Worm (Caenorhabditis elegans) whole organism, L4 larva: ENCODE results near the gene nhr-10.
A peak's percentile ranks its signal among the peaks of the same experiment; 100 is the strongest.

Source experiments
- F26F4.8 ChIP-seq: fragments of 200-800 bp; sonication (Bioruptor generic); conservative IDR thresholded peaks from 2 replicates; pipeline ENCODE4 v1.3.6; 2022; ENCODE audit warnings: missing genetic modification characterization, missing compliant biosample characterization
- F49E8.2 ChIP-seq: sonication (generic microtip); optimal IDR thresholded peaks from 2 replicates; lab custom pipeline; 2016; ENCODE audit warnings: missing compliant biosample characterization, mild to moderate bottlenecking, missing genetic modification characterization, borderline replicate concordance
- T20F7.1 ChIP-seq: fragments of 200-800 bp; sonication (Bioruptor generic); optimal IDR thresholded peaks from 2 replicates; lab custom pipeline; 2018; ENCODE audit warnings: mild to moderate bottlenecking, missing genetic modification characterization, missing compliant biosample characterization
- Y48G9A.11 ChIP-seq: fragments of 200-800 bp; sonication (Bioruptor generic); IDR thresholded peaks from 2 replicates; pipeline ENCODE4 v1.3.6; 2022; ENCODE audit warnings: missing genetic modification reagents, missing genetic modification characterization, missing compliant biosample characterization
- aha-1 ChIP-seq: fragments of 150-350 bp; peaks from one replicate; lab custom pipeline; 2014; ENCODE audit warnings: missing biosample characterization, missing genetic modification characterization
- daf-19 ChIP-seq: fragments of 200-800 bp; sonication (Bioruptor generic); conservative IDR thresholded peaks from 2 replicates; pipeline ENCODE4 v1.3.6; 2022; ENCODE audit warnings: missing genetic modification characterization, missing compliant biosample characterization
- dmd-9 ChIP-seq: fragments of 200-800 bp; sonication (Bioruptor generic); IDR thresholded peaks from 2 replicates; pipeline ENCODE4 v1.3.6; 2022; ENCODE audit warnings: missing genetic modification reagents, missing genetic modification characterization, missing compliant biosample characterization
- dpl-1 ChIP-seq: fragments of 150-350 bp; optimal IDR thresholded peaks from 2 replicates; lab custom pipeline; 2014; ENCODE audit warnings: missing biosample characterization, missing genetic modification reagents, missing genetic modification characterization
- fkh-10 ChIP-seq: fragments of 150-350 bp; optimal IDR thresholded peaks from 2 replicates; lab custom pipeline; 2014; ENCODE audit warnings: missing biosample characterization, missing genetic modification reagents, missing genetic modification characterization
- hif-1 ChIP-seq, 2 experiments: sonication (generic microtip); optimal IDR thresholded peaks; 2 replicates each; lab custom pipeline; 2016 to 2017; ENCODE audit warnings: missing compliant biosample characterization in 2 of 2, missing genetic modification characterization in 2 of 2, missing genetic modification reagents in 2 of 2, missing genotype in 2 of 2, mild to moderate bottlenecking in 1 of 2
- lim-7 ChIP-seq: fragments of 200-800 bp; sonication (Bioruptor generic); IDR thresholded peaks from 2 replicates; pipeline ENCODE4 v1.3.6; 2022; ENCODE audit warnings: missing genetic modification characterization, missing compliant biosample characterization
- lin-38 ChIP-seq: fragments of 200-800 bp; sonication (Bioruptor generic); IDR thresholded peaks from 2 replicates; pipeline ENCODE4 v1.3.6; 2022; ENCODE audit warnings: missing genetic modification reagents, missing genetic modification characterization, missing compliant biosample characterization
- lin-39 ChIP-seq: fragments of 150-350 bp; optimal IDR thresholded peaks from 2 replicates; lab custom pipeline; 2014; ENCODE audit warnings: missing biosample characterization, missing genetic modification reagents, missing genetic modification characterization
- lsy-2 ChIP-seq, 2 experiments: fragments of 150-350 bp in 1 of 2; sonication (generic microtip) in 1 of 2; optimal IDR thresholded peaks; 2 replicates each; lab custom pipeline; 2014 to 2017; ENCODE audit warnings: missing biosample characterization in 2 of 2, missing genetic modification characterization in 2 of 2
- madf-9 ChIP-seq: fragments of 200-800 bp; sonication (Bioruptor generic); conservative IDR thresholded peaks from 2 replicates; pipeline ENCODE4 v1.3.6; 2022; ENCODE audit warnings: missing genetic modification reagents, missing genetic modification characterization, missing compliant biosample characterization
- mdl-1 ChIP-seq, 2 experiments: fragments of 150-350 bp in 1 of 2; sonication (generic microtip) in 1 of 2; optimal IDR thresholded peaks; 2 replicates each; lab custom pipeline; 2014 to 2017; ENCODE audit warnings: missing biosample characterization in 2 of 2, missing genetic modification characterization in 2 of 2
- mep-1 ChIP-seq: fragments of 150-350 bp; sonication (generic microtip); optimal IDR thresholded peaks from 3 replicates; lab custom pipeline; 2014; ENCODE audit warnings: missing biosample characterization, missing genetic modification characterization
- mes-2 ChIP-seq: sonication (generic microtip); optimal IDR thresholded peaks from 2 replicates; lab custom pipeline; 2016; ENCODE audit warnings: missing genotype, mild to moderate bottlenecking, missing genetic modification characterization, missing compliant biosample characterization; ENCODE audit not compliant: poor library complexity, severe bottlenecking
- nhr-111 ChIP-seq: fragments of 200-800 bp; sonication (Bioruptor generic); optimal IDR thresholded peaks from 2 replicates; lab custom pipeline; 2018; ENCODE audit warnings: mild to moderate bottlenecking, missing genetic modification characterization, missing compliant biosample characterization
- nhr-25 ChIP-seq: sonication (generic microtip); optimal IDR thresholded peaks from 2 replicates; lab custom pipeline; 2017; ENCODE audit warnings: missing genetic modification characterization, mild to moderate bottlenecking, missing compliant biosample characterization, antibody characterized with exemption, moderate library complexity, borderline replicate concordance; ENCODE audit not compliant: insufficient read depth
- nhr-28 ChIP-seq: fragments of 150-350 bp; optimal IDR thresholded peaks from 2 replicates; lab custom pipeline; 2014; ENCODE audit warnings: missing biosample characterization, missing genetic modification characterization
- nhr-41 ChIP-seq: fragments of 200-800 bp; sonication (Bioruptor generic); IDR thresholded peaks from 2 replicates; pipeline ENCODE4 v1.3.6; 2022; ENCODE audit warnings: missing genetic modification reagents, missing genetic modification characterization, missing compliant biosample characterization
- nhr-48 ChIP-seq: sonication (generic microtip); optimal IDR thresholded peaks from 2 replicates; lab custom pipeline; 2016; ENCODE audit warnings: mild to moderate bottlenecking, missing genetic modification characterization, missing compliant biosample characterization
- sdz-12 ChIP-seq: fragments of 200-800 bp; sonication (Bioruptor generic); optimal IDR thresholded peaks from 2 replicates; lab custom pipeline; 2018; ENCODE audit warnings: mild to moderate bottlenecking, missing genetic modification characterization, missing compliant biosample characterization
- snpc-1.2 ChIP-seq: fragments of 200-800 bp; sonication (Bioruptor generic); IDR thresholded peaks from 2 replicates; pipeline ENCODE4 v1.3.6; 2022; ENCODE audit warnings: missing genetic modification reagents, missing genetic modification characterization, missing compliant biosample characterization
- spr-3 ChIP-seq: fragments of 200-800 bp; sonication (Bioruptor generic); optimal IDR thresholded peaks from 2 replicates; lab custom pipeline; 2018; ENCODE audit warnings: mild to moderate bottlenecking, missing genetic modification characterization, missing compliant biosample characterization
- unc-39 ChIP-seq: sonication (generic microtip); optimal IDR thresholded peaks from 2 replicates; lab custom pipeline; 2017; ENCODE audit warnings: missing biosample characterization, missing genetic modification characterization
- unc-62 ChIP-seq, 3 experiments: fragments of 150-350 bp in 1 of 3; sonication (generic microtip); optimal IDR thresholded peaks in 2 of 3; peaks in 1 of 3; 1 replicate in 1 of 3; 2 replicates in 2 of 3; lab custom pipeline; 2014 to 2017; ENCODE audit warnings: missing biosample characterization in 3 of 3, missing genetic modification characterization in 3 of 3, missing genetic modification reagents in 3 of 3, missing genotype in 1 of 3
- zag-1 ChIP-seq: fragments of 150-350 bp; optimal IDR thresholded peaks from 2 replicates; lab custom pipeline; 2014; ENCODE audit warnings: missing biosample characterization, missing genetic modification characterization
- zfp-3 ChIP-seq: fragments of 200-800 bp; sonication (Bioruptor generic); conservative IDR thresholded peaks from 2 replicates; pipeline ENCODE4 v1.3.6; 2022; ENCODE audit warnings: missing genetic modification reagents, missing genetic modification characterization, missing compliant biosample characterization
- zip-2 ChIP-seq: fragments of 150-350 bp; optimal IDR thresholded peaks from 2 replicates; lab custom pipeline; 2014; ENCODE audit warnings: missing biosample characterization, missing genetic modification characterization
- ztf-11 ChIP-seq: fragments of 150-350 bp; optimal IDR thresholded peaks from 2 replicates; lab custom pipeline; 2014; ENCODE audit warnings: missing biosample characterization, missing genetic modification characterization

nhr-10 gene

ce11 chrIII:7068520-7069113 is 46.6 kb downstream of the nhr-10 start, which contains the start of the genes ubc-18 and R01H2.8 (continued):
- TF ChIP-seq mes-2 (tag; lab: Kevin White, UChicago) (peak; percentile 62), nhr-48 (no peak)

ce11 chrIII:7067385-7067896 is 47.8 kb downstream of the nhr-10 start, which contains the start of gene ger-1:
Gene ger-1, minus strand, starts transcription at chrIII:7067477.
- TF ChIP-seq sdz-12 (GFP tag; lab: Kevin White, UChicago): no peak
- TF ChIP-seq mes-2 (tag; lab: Kevin White, UChicago): peak; percentile 56
- peak; percentile 39 for TF ChIP-seq aha-1 (tag; lab: Kevin White, UChicago)

- TF ChIP-seq unc-62 (GFP tag; optimal IDR thresholded peaks at IDR 0.05 in 1 of 2; lab: Kevin White, UChicago) (no peak), unc-62 (tag; optimal IDR thresholded peaks at IDR 0.05; lab: Kevin White, UChicago) (no peak), lin-39 (no peak), spr-3 (GFP tag; lab: Kevin White, UChicago) (no peak), mdl-1 (tag; optimal IDR thresholded peaks at IDR 0.05; lab: Kevin White, UChicago) (no peak), ztf-11 (no peak), dmd-9 (no peak), Y48G9A.11 (GFP tag; lab: Robert Waterston, UW) (no peak), mes-2 (tag; lab: Kevin White, UChicago) (no peak), mep-1 (tag; lab: Kevin White, UChicago) (no peak), madf-9 (no peak), lin-38 (GFP tag; lab: Robert Waterston, UW) (no peak), lim-7 (GFP tag; lab: Robert Waterston, UW) (no peak), nhr-41 (GFP tag; lab: Robert Waterston, UW) (no peak), F49E8.2 (tag; lab: Kevin White, UChicago) (no peak)
- TF ChIP-seq, all 104 proteins: peak for 0
Measured at ce11 chrIII:7064185-7064584, 51.1 kb downstream of the nhr-10 start, which contains the start of gene R01H2.4. Gene R01H2.4, minus strand, starts transcription at chrIII:7064285.

- TF ChIP-seq sdz-12 (GFP tag; lab: Kevin White, UChicago): no peak
- peak; percentile 93 for TF ChIP-seq aha-1 (tag; lab: Kevin White, UChicago)
- TF ChIP-seq, all 104 proteins: peak for 1
Measured at ce11 chrIII:7063061-7063460, 52.2 kb downstream of the nhr-10 start.

- TF ChIP-seq dpl-1 (GFP tag; lab: Kevin White, UChicago) (no peak), nhr-28 (tag; lab: Kevin White, UChicago) (no peak), zfp-3 (GFP tag; lab: Robert Waterston, UW) (no peak), hif-1 (tag; optimal IDR thresholded peaks at IDR 0.05; lab: Kevin White, UChicago) (no peak), zag-1 (tag; lab: Kevin White, UChicago) (no peak), nhr-25 (tag; lab: Kevin White, UChicago) (no peak), T20F7.1 (GFP tag; lab: Kevin White, UChicago) (no peak), fkh-10 (GFP tag; lab: Kevin White, UChicago) (no peak), unc-39 (no peak), snpc-1.2 (GFP tag; lab: Robert Waterston, UW) (no peak), nhr-41 (GFP tag; lab: Robert Waterston, UW) (no peak), F49E8.2 (tag; lab: Kevin White, UChicago) (no peak), zip-2 (tag; lab: Kevin White, UChicago) (no peak), F26F4.8 (no peak), nhr-111 (GFP tag; lab: Kevin White, UChicago) (no peak), Y48G9A.11 (GFP tag; lab: Robert Waterston, UW) (no peak), lsy-2 (tag; optimal IDR thresholded peaks at IDR 0.05; lab: Kevin White, UChicago) (no peak), daf-19 (no peak)
Measured at ce11 chrIII:7062580-7062979, 52.7 kb downstream of the nhr-10 start, which contains the start of gene R01H2.1. Gene R01H2.1, plus strand, starts transcription at chrIII:7062880.
